Fruit fly (Drosophila melanogaster) whole organism, wandering third instar larva: ENCODE measurements around the gene Btk.

Experiments
- Abd-B ChIP-seq: fragments of >200 bp; optimal IDR thresholded peaks from 2 replicates; lab custom pipeline; 2017; ENCODE audit warnings: missing biosample characterization, missing genetic modification characterization
- CG32264 ChIP-seq: fragments of 200-800 bp; sonication (Bioruptor generic); optimal IDR thresholded peaks from 2 replicates; lab custom pipeline; 2016; ENCODE audit warnings: missing biosample characterization, missing genetic modification characterization
- CG9705 ChIP-seq: fragments of 200-800 bp; sonication (Bioruptor generic); optimal IDR thresholded peaks from 2 replicates; lab custom pipeline; 2018; ENCODE audit warnings: missing biosample characterization, mild to moderate bottlenecking, missing genetic modification characterization
- CrebA ChIP-seq: fragments of 200-800 bp; sonication (Bioruptor generic); optimal IDR thresholded peaks from 2 replicates; lab custom pipeline; 2016; ENCODE audit warnings: missing biosample characterization, mild to moderate bottlenecking, missing genetic modification characterization, borderline replicate concordance
- Dfd ChIP-seq: fragments of >200 bp; optimal IDR thresholded peaks from 2 replicates; lab custom pipeline; 2017; ENCODE audit warnings: missing biosample characterization, missing genetic modification characterization
- Dif ChIP-seq: fragments of 200-275, 200-300 bp; sonication (Bioruptor generic); optimal IDR thresholded peaks from 2 replicates; lab custom pipeline; 2018; ENCODE audit warnings: missing biosample characterization, missing genetic modification characterization; ENCODE audit not compliant: partially characterized antibody
- GATAd ChIP-seq: sonication (Bioruptor generic); optimal IDR thresholded peaks from 2 replicates; lab custom pipeline; 2016; ENCODE audit warnings: missing biosample characterization, missing genetic modification characterization
- HLH106 ChIP-seq: fragments of 200-800 bp; optimal IDR thresholded peaks from 3 replicates; lab custom pipeline; 2019; ENCODE audit warnings: missing biosample characterization, mild to moderate bottlenecking, missing genetic modification characterization, moderate library complexity
- Hnf4 ChIP-seq: fragments of 200-800 bp; sonication (Bioruptor generic); optimal IDR thresholded peaks from 2 replicates; lab custom pipeline; 2016; ENCODE audit warnings: missing biosample characterization, mild to moderate bottlenecking, missing genetic modification characterization
- Hr78 ChIP-seq: fragments of >200 bp; optimal IDR thresholded peaks from 2 replicates; lab custom pipeline; 2017; ENCODE audit warnings: missing biosample characterization, missing genetic modification characterization
- Hr83 ChIP-seq: fragments of 200-300 bp; sonication (Bioruptor generic); optimal IDR thresholded peaks from 2 replicates; lab custom pipeline; 2016; ENCODE audit warnings: missing biosample characterization, mild to moderate bottlenecking, missing genetic modification characterization, moderate library complexity; ENCODE audit not compliant: poor library complexity, severe bottlenecking
- Jra ChIP-seq: sonication (Bioruptor generic); optimal IDR thresholded peaks from 2 replicates; lab custom pipeline; 2016; ENCODE audit warnings: missing biosample characterization, missing genetic modification characterization
- Mio ChIP-seq: sonication (Bioruptor generic); optimal IDR thresholded peaks from 2 replicates; lab custom pipeline; 2016; ENCODE audit warnings: missing biosample characterization, missing genetic modification characterization
- Myc ChIP-seq: fragments of >200 bp; optimal IDR thresholded peaks from 2 replicates; lab custom pipeline; 2017
- N ChIP-seq: fragments of >200 bp; optimal IDR thresholded peaks from 2 replicates; lab custom pipeline; 2018; ENCODE audit warnings: missing biosample characterization, missing external identifiers, missing genetic modification characterization
- OdsH ChIP-seq: fragments of 200-800 bp; sonication (Bioruptor generic); optimal IDR thresholded peaks from 2 replicates; lab custom pipeline; 2016; ENCODE audit warnings: missing biosample characterization, mild to moderate bottlenecking, missing genetic modification characterization
- Rel ChIP-seq, 2 experiments: fragments of 200-800 bp; sonication (Bioruptor generic) in 1 of 2; optimal IDR thresholded peaks; 2 replicates in 1 of 2; 3 replicates in 1 of 2; lab custom pipeline; 2016 to 2019; ENCODE audit warnings: mild to moderate bottlenecking in 2 of 2, missing biosample characterization in 2 of 2, missing genetic modification characterization in 2 of 2, moderate library complexity in 1 of 2
- Sp1 ChIP-seq: fragments of 200-800 bp; sonication (Bioruptor generic); optimal IDR thresholded peaks from 3 replicates; lab custom pipeline; 2019; ENCODE audit warnings: missing biosample characterization, mild to moderate bottlenecking, missing genetic modification characterization, moderate library complexity
- Vsx2 ChIP-seq: fragments of 200-300, 225-300 bp; sonication (Bioruptor generic); optimal IDR thresholded peaks from 2 replicates; lab custom pipeline; 2018; ENCODE audit warnings: missing biosample characterization, missing genetic modification characterization; ENCODE audit not compliant: partially characterized antibody
- br ChIP-seq: fragments of 200-800 bp; sonication (Bioruptor generic); optimal IDR thresholded peaks from 2 replicates; lab custom pipeline; 2016; ENCODE audit warnings: missing biosample characterization, missing genetic modification characterization
- brk ChIP-seq: fragments of 200-800 bp; sonication (Bioruptor generic); optimal IDR thresholded peaks from 2 replicates; lab custom pipeline; 2016; ENCODE audit warnings: missing biosample characterization, mild to moderate bottlenecking, missing genetic modification characterization
- dl ChIP-seq, 2 experiments: fragments of 175-275, 200-275 bp in 1 of 2; fragments of 200-275 bp in 1 of 2; sonication (Bioruptor generic); optimal IDR thresholded peaks; lab custom pipeline; 2018; ENCODE audit warnings: mild to moderate bottlenecking in 2 of 2, missing biosample characterization in 2 of 2, missing genetic modification characterization in 2 of 2, moderate library complexity in 2 of 2; ENCODE audit not compliant: partially characterized antibody in 2 of 2, insufficient read depth in 1 of 2
- dmrt93B ChIP-seq: fragments of 200-800 bp; sonication (Bioruptor generic); optimal IDR thresholded peaks from 2 replicates; lab custom pipeline; 2018; ENCODE audit warnings: missing biosample characterization, mild to moderate bottlenecking, missing genetic modification characterization
- dsf ChIP-seq: sonication (Bioruptor generic); optimal IDR thresholded peaks from 2 replicates; lab custom pipeline; 2016; ENCODE audit warnings: missing biosample characterization, missing genetic modification characterization, borderline replicate concordance
- ey ChIP-seq: fragments of 200-800 bp; sonication (Bioruptor generic); optimal IDR thresholded peaks from 2 replicates; lab custom pipeline; 2016; ENCODE audit warnings: missing biosample characterization, missing genetic modification characterization
- foxo ChIP-seq, 2 experiments: fragments of 200-800 bp; sonication (Bioruptor generic); optimal IDR thresholded peaks; 2 replicates in 1 of 2; 3 replicates in 1 of 2; lab custom pipeline; 2016 to 2017; ENCODE audit warnings: missing biosample characterization in 2 of 2, missing genetic modification characterization in 2 of 2
- fru ChIP-seq: fragments of 200-800 bp; sonication (Bioruptor generic); optimal IDR thresholded peaks from 3 replicates; lab custom pipeline; 2016; ENCODE audit warnings: missing biosample characterization, mild to moderate bottlenecking, missing genetic modification characterization
- h ChIP-seq: fragments of 200-800 bp; sonication (Bioruptor generic); optimal IDR thresholded peaks from 3 replicates; lab custom pipeline; 2016; ENCODE audit warnings: missing biosample characterization, mild to moderate bottlenecking, missing genetic modification characterization
- jim ChIP-seq: fragments of 175-275, 200-325 bp; sonication (Bioruptor generic); optimal IDR thresholded peaks from 2 replicates; lab custom pipeline; 2016; ENCODE audit warnings: missing biosample characterization, mild to moderate bottlenecking, missing genetic modification characterization
- lola ChIP-seq: fragments of >200 bp; optimal IDR thresholded peaks from 2 replicates; lab custom pipeline; 2017; ENCODE audit warnings: missing biosample characterization, missing genetic modification characterization
- pan ChIP-seq: fragments of >200 bp; optimal IDR thresholded peaks from 2 replicates; lab custom pipeline; 2017
- psq ChIP-seq: fragments of 200-800 bp; sonication (Bioruptor generic); optimal IDR thresholded peaks from 3 replicates; lab custom pipeline; 2017; ENCODE audit warnings: missing biosample characterization, mild to moderate bottlenecking, missing genetic modification characterization, moderate library complexity
- rgr ChIP-seq: fragments of 200-800 bp; sonication (Bioruptor generic); optimal IDR thresholded peaks from 3 replicates; lab custom pipeline; 2016; ENCODE audit warnings: missing biosample characterization, mild to moderate bottlenecking, missing genetic modification characterization
- sage ChIP-seq: fragments of 200-800 bp; sonication (Bioruptor generic); optimal IDR thresholded peaks from 2 replicates; lab custom pipeline; 2016; ENCODE audit warnings: missing biosample characterization, mild to moderate bottlenecking, missing genetic modification characterization
- sv ChIP-seq: fragments of 200-800 bp; sonication (Bioruptor generic); optimal IDR thresholded peaks from 3 replicates; lab custom pipeline; 2016; ENCODE audit warnings: missing biosample characterization, missing genetic modification characterization
- tai ChIP-seq: sonication (Bioruptor generic); optimal IDR thresholded peaks from 2 replicates; lab custom pipeline; 2016; ENCODE audit warnings: missing biosample characterization, missing genetic modification characterization
- usp ChIP-seq: fragments of >200 bp; optimal IDR thresholded peaks from 2 replicates; lab custom pipeline; 2017; ENCODE audit warnings: missing biosample characterization, missing genetic modification characterization
- woc ChIP-seq: sonication (Bioruptor generic); optimal IDR thresholded peaks from 2 replicates; lab custom pipeline; 2016; ENCODE audit warnings: missing biosample characterization, mild to moderate bottlenecking, missing genetic modification characterization

The Btk gene

DNA sequence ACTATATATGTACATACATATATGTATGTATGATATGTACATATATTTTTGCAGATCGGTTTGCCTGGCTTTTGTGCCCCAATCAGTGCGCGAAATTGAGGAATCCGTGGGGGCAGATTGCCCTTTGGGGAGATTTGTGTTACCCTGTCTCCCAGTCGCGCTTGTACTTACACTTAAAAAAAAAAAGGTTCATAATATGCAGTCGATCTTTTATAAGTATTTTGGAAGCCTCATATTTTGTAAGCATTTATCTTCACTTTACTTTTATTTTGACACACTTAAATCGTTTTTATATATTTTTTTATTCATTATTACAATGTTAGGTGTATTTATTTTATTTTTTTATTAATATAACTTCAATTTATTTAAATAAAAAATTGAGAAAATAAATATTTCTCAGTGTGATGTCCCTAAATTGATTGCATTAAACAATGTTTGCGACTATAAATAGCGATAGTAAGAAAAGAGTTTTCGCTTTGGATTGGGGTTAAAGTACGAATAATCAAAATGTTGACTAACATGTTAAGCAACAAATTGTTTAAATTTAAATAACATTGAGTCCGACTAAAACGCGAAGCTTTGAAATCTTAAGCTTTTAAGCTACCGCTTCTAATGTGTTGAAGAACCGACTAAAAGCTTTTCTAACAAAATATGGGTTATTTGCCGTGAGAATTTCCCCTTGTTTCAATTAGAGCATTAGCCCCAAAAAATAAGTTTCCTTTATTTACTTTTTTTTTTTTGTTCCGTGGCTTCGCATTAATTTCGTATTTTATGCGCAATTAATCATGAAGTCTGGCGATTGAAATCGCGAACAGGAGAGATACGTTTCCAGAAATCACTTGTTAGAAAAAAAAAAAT lies 25.8 kb upstream of the Btk start:
- no peak for TF ChIP-seq Abd-B
- TF ChIP-seq GATAd, result no peak
- TF ChIP-seq Hr78 (GFP tag; lab: Kevin White, UChicago), result no peak
- no peak for TF ChIP-seq usp (GFP tag; lab: Kevin White, UChicago)
- TF ChIP-seq pan (lab: Kevin White, UChicago), result no peak
- TF ChIP-seq N (GFP tag; lab: Kevin White, UChicago), result no peak
- TF ChIP-seq OdsH (GFP tag; lab: Kevin White, UChicago), result peak; percentile 46
- TF ChIP-seq CG9705 (GFP tag; lab: Kevin White, UChicago), result no peak
- peak; percentile 39 for TF ChIP-seq CrebA (GFP tag; lab: Kevin White, UChicago)
- TF ChIP-seq Hnf4, result no peak
- peak; percentile 71 for TF ChIP-seq Sp1
- TF ChIP-seq rgr (GFP tag; lab: Kevin White, UChicago), result peak; percentile 47
- TF ChIP-seq woc, result no peak
- TF ChIP-seq dsf (GFP tag; lab: Kevin White, UChicago), result no peak
- TF ChIP-seq HLH106, result peak; percentile 42
- no peak for TF ChIP-seq Dfd (GFP tag; lab: Kevin White, UChicago)
- TF ChIP-seq ey, result no peak
- no peak for TF ChIP-seq Vsx2 (GFP tag; lab: Kevin White, UChicago)
- TF ChIP-seq br (GFP tag; lab: Kevin White, UChicago), result peak; percentile 14
- no peak for TF ChIP-seq dl (GFP tag; optimal IDR thresholded peaks at IDR 0.05; lab: Kevin White, UChicago; ENCODE audit: insufficient read depth in 1 of 2, partially characterized antibody in 2 of 2)
- TF ChIP-seq h (GFP tag; lab: Kevin White, UChicago), result peak; percentile 7
- TF ChIP-seq Jra, result no peak
- TF ChIP-seq dmrt93B, result no peak
- peak in 1 of 2 experiments; percentile 55 for TF ChIP-seq foxo (GFP tag; optimal IDR thresholded peaks at IDR 0.05; lab: Kevin White, UChicago)
- TF ChIP-seq psq (GFP tag; lab: Kevin White, UChicago), result peak; percentile 50
- TF ChIP-seq sage (GFP tag; lab: Kevin White, UChicago), result no peak
- TF ChIP-seq Mio (GFP tag; lab: Kevin White, UChicago), result no peak
- no peak for TF ChIP-seq lola
- no peak for TF ChIP-seq Dif (GFP tag; lab: Kevin White, UChicago)
- TF ChIP-seq Myc (lab: Kevin White, UChicago), result peak; percentile 58
- no peak for TF ChIP-seq tai (GFP tag; lab: Kevin White, UChicago)
- no peak for TF ChIP-seq jim (GFP tag; lab: Kevin White, UChicago)
- no peak for TF ChIP-seq Hr83 (GFP tag; lab: Kevin White, UChicago)
- no peak for TF ChIP-seq brk
- TF ChIP-seq sv (GFP tag; lab: Kevin White, UChicago), result no peak
- peak; percentile 19 for TF ChIP-seq fru (GFP tag; lab: Kevin White, UChicago)
- TF ChIP-seq Rel (GFP tag; optimal IDR thresholded peaks at IDR 0.05; lab: Kevin White, UChicago), result no peak
- no peak for TF ChIP-seq Rel (tag; optimal IDR thresholded peaks at IDR 0.05; lab: Kevin White, UChicago)
- no peak for TF ChIP-seq CG32264 (GFP tag; lab: Kevin White, UChicago)

DNA sequence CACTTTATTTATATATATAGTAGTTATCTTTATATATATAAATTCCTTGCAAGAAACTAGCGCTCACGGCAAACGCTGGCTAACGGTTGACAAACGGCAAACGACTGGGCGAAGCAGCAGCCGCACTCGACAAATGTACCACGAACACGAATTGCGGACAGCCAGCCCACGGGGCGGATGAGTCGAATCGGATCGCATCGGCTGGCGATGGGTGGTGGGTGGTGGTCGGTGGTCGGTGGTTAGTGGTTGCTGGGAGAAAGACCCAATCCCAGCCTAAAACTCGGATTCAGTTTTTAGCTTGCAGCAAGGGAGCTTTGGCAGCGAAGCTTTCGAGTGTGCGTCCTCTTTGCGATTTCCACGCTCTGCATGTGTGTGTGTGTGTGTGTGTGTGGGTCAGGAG lies 24.3 kb upstream of the Btk start, which contains the start of gene CG7781:
TSS of gene CG7781 (minus strand) at position 260 of the 400 bp plus-strand sequence.
- TF ChIP-seq CrebA (GFP tag; lab: Kevin White, UChicago) (no peak), Hr83 (GFP tag; lab: Kevin White, UChicago) (peak; percentile 29), CG32264 (GFP tag; lab: Kevin White, UChicago) (no peak)
